Worm (Caenorhabditis elegans) whole organism, L4 larva: ENCODE results near the gene evl-14.

Source experiments
- F26F4.8 ChIP-seq: fragments of 200-800 bp; sonication (Bioruptor generic); conservative IDR thresholded peaks from 2 replicates; pipeline ENCODE4 v1.3.6; 2022; ENCODE audit warnings: missing genetic modification characterization, missing compliant biosample characterization
- F37D6.2 ChIP-seq: sonication (generic microtip); optimal IDR thresholded peaks from 2 replicates; lab custom pipeline; 2016; ENCODE audit warnings: mild to moderate bottlenecking, missing genetic modification characterization, missing compliant biosample characterization
- F49E8.2 ChIP-seq: sonication (generic microtip); optimal IDR thresholded peaks from 2 replicates; lab custom pipeline; 2016; ENCODE audit warnings: missing compliant biosample characterization, mild to moderate bottlenecking, missing genetic modification characterization, borderline replicate concordance
- T20F7.1 ChIP-seq: fragments of 200-800 bp; sonication (Bioruptor generic); optimal IDR thresholded peaks from 2 replicates; lab custom pipeline; 2018; ENCODE audit warnings: mild to moderate bottlenecking, missing genetic modification characterization, missing compliant biosample characterization
- T26A8.4 ChIP-seq: fragments of 200-800 bp; sonication (Bioruptor generic); IDR thresholded peaks from 2 replicates; pipeline ENCODE4 v1.3.6; 2022; ENCODE audit warnings: missing genetic modification characterization, missing compliant biosample characterization
- Y5F2A.4 ChIP-seq: fragments of 200-800 bp; sonication (Bioruptor generic); optimal IDR thresholded peaks from 2 replicates; lab custom pipeline; 2018; ENCODE audit warnings: mild to moderate bottlenecking, missing genetic modification characterization, missing compliant biosample characterization
- Y75B8A.6 ChIP-seq: fragments of 200-800 bp; sonication (Bioruptor generic); IDR thresholded peaks from 2 replicates; pipeline ENCODE4 v1.3.6; 2022; ENCODE audit warnings: missing genetic modification reagents, missing genetic modification characterization, missing compliant biosample characterization
- ZK546.5 ChIP-seq, 2 experiments: sonication (generic microtip); optimal IDR thresholded peaks; 2 replicates each; lab custom pipeline; 2017; ENCODE audit warnings: missing biosample characterization in 2 of 2, missing genetic modification characterization in 2 of 2
- attf-4 ChIP-seq: sonication (generic microtip); optimal IDR thresholded peaks from 3 replicates; lab custom pipeline; 2017; ENCODE audit warnings: missing biosample characterization, missing genetic modification characterization
- ceh-20 ChIP-seq: fragments of 200-800 bp; sonication (Bioruptor generic); IDR thresholded peaks from 2 replicates; pipeline ENCODE4 v1.3.6; 2022; ENCODE audit warnings: missing genetic modification reagents, missing genetic modification characterization, missing compliant biosample characterization
- ceh-28 ChIP-seq: fragments of 150-350 bp; optimal IDR thresholded peaks from 2 replicates; lab custom pipeline; 2014; ENCODE audit warnings: missing biosample characterization, missing genetic modification reagents, missing genetic modification characterization
- cey-2 ChIP-seq: sonication (generic microtip); optimal IDR thresholded peaks from 3 replicates; lab custom pipeline; 2017; ENCODE audit warnings: missing genetic modification characterization, mild to moderate bottlenecking, missing compliant biosample characterization, antibody characterized with exemption, borderline replicate concordance; ENCODE audit not compliant: insufficient read depth
- daf-12 ChIP-seq: fragments of 150-350 bp; optimal IDR thresholded peaks from 2 replicates; lab custom pipeline; 2014; ENCODE audit warnings: missing biosample characterization, missing genetic modification reagents, missing genetic modification characterization
- daf-16 ChIP-seq, 3 experiments: sonication (generic microtip); optimal IDR thresholded peaks; 2 replicates each; lab custom pipeline; 2016 to 2017; ENCODE audit warnings: missing genetic modification characterization in 3 of 3, missing genetic modification reagents in 3 of 3, mild to moderate bottlenecking in 2 of 3, missing compliant biosample characterization in 2 of 3, missing biosample characterization in 1 of 3, moderate library complexity in 1 of 3
- daf-19 ChIP-seq: fragments of 200-800 bp; sonication (Bioruptor generic); conservative IDR thresholded peaks from 2 replicates; pipeline ENCODE4 v1.3.6; 2022; ENCODE audit warnings: missing genetic modification characterization, missing compliant biosample characterization
- dmd-6 ChIP-seq: fragments of 200-800 bp; sonication (Bioruptor generic); IDR thresholded peaks from 2 replicates; pipeline ENCODE4 v1.3.6; 2022; ENCODE audit warnings: missing genetic modification reagents, missing genetic modification characterization, missing compliant biosample characterization
- dpl-1 ChIP-seq: fragments of 150-350 bp; optimal IDR thresholded peaks from 2 replicates; lab custom pipeline; 2014; ENCODE audit warnings: missing biosample characterization, missing genetic modification reagents, missing genetic modification characterization
- duxl-1 ChIP-seq: sonication (generic microtip); optimal IDR thresholded peaks from 2 replicates; lab custom pipeline; 2016; ENCODE audit warnings: mild to moderate bottlenecking, missing genetic modification characterization, moderate library complexity, missing compliant biosample characterization; ENCODE audit not compliant: poor library complexity
- dve-1 ChIP-seq: sonication (generic microtip); optimal IDR thresholded peaks from 2 replicates; lab custom pipeline; 2017; ENCODE audit warnings: antibody characterized with exemption, mild to moderate bottlenecking, missing genetic modification characterization, missing compliant biosample characterization; ENCODE audit not compliant: insufficient read depth
- fkh-10 ChIP-seq: fragments of 150-350 bp; optimal IDR thresholded peaks from 2 replicates; lab custom pipeline; 2014; ENCODE audit warnings: missing biosample characterization, missing genetic modification reagents, missing genetic modification characterization
- fos-1 ChIP-seq: fragments of 150-350 bp; optimal IDR thresholded peaks from 2 replicates; lab custom pipeline; 2014; ENCODE audit warnings: missing biosample characterization, missing genetic modification characterization
- gei-8 ChIP-seq: fragments of 200-800 bp; sonication (Bioruptor generic); optimal IDR thresholded peaks from 2 replicates; lab custom pipeline; 2018; ENCODE audit warnings: mild to moderate bottlenecking, missing genetic modification characterization, missing compliant biosample characterization
- hif-1 ChIP-seq, 2 experiments: sonication (generic microtip); optimal IDR thresholded peaks; 2 replicates each; lab custom pipeline; 2016 to 2017; ENCODE audit warnings: missing compliant biosample characterization in 2 of 2, missing genetic modification characterization in 2 of 2, missing genetic modification reagents in 2 of 2, missing genotype in 2 of 2, mild to moderate bottlenecking in 1 of 2
- hlh-11 ChIP-seq: fragments of 200-800 bp; sonication (Bioruptor generic); optimal IDR thresholded peaks from 2 replicates; lab custom pipeline; 2018; ENCODE audit warnings: mild to moderate bottlenecking, missing genetic modification characterization, missing compliant biosample characterization
- hlh-30 ChIP-seq: sonication (generic microtip); optimal IDR thresholded peaks from 2 replicates; lab custom pipeline; 2017; ENCODE audit warnings: antibody characterized with exemption, mild to moderate bottlenecking, missing genetic modification characterization, missing compliant biosample characterization; ENCODE audit not compliant: insufficient read depth
- lin-13 ChIP-seq: fragments of 150-350 bp; optimal IDR thresholded peaks from 2 replicates; lab custom pipeline; 2014; ENCODE audit warnings: missing biosample characterization, missing genetic modification reagents, missing genetic modification characterization
- lin-38 ChIP-seq: fragments of 200-800 bp; sonication (Bioruptor generic); IDR thresholded peaks from 2 replicates; pipeline ENCODE4 v1.3.6; 2022; ENCODE audit warnings: missing genetic modification reagents, missing genetic modification characterization, missing compliant biosample characterization
- lin-39 ChIP-seq: fragments of 150-350 bp; optimal IDR thresholded peaks from 2 replicates; lab custom pipeline; 2014; ENCODE audit warnings: missing biosample characterization, missing genetic modification reagents, missing genetic modification characterization
- lsy-2 ChIP-seq, 2 experiments: fragments of 150-350 bp in 1 of 2; sonication (generic microtip) in 1 of 2; optimal IDR thresholded peaks; 2 replicates each; lab custom pipeline; 2014 to 2017; ENCODE audit warnings: missing biosample characterization in 2 of 2, missing genetic modification characterization in 2 of 2
- mxl-2 ChIP-seq: fragments of 200-800 bp; sonication (Bioruptor generic); conservative IDR thresholded peaks from 2 replicates; pipeline ENCODE4 v1.3.6; 2022; ENCODE audit warnings: missing genetic modification reagents, missing genetic modification characterization, missing compliant biosample characterization
- mxl-3 ChIP-seq: fragments of 200-800 bp; sonication (Bioruptor generic); optimal IDR thresholded peaks from 2 replicates; lab custom pipeline; 2018; ENCODE audit warnings: mild to moderate bottlenecking, missing genetic modification characterization, missing compliant biosample characterization
- nhr-11 ChIP-seq: fragments of 150-350 bp; optimal IDR thresholded peaks from 2 replicates; lab custom pipeline; 2014; ENCODE audit warnings: missing biosample characterization, missing genetic modification characterization
- nhr-25 ChIP-seq: sonication (generic microtip); optimal IDR thresholded peaks from 2 replicates; lab custom pipeline; 2017; ENCODE audit warnings: missing genetic modification characterization, mild to moderate bottlenecking, missing compliant biosample characterization, antibody characterized with exemption, moderate library complexity, borderline replicate concordance; ENCODE audit not compliant: insufficient read depth
- nhr-28 ChIP-seq: fragments of 150-350 bp; optimal IDR thresholded peaks from 2 replicates; lab custom pipeline; 2014; ENCODE audit warnings: missing biosample characterization, missing genetic modification characterization
- nhr-42 ChIP-seq: fragments of 200-800 bp; sonication (Bioruptor generic); IDR thresholded peaks from 2 replicates; pipeline ENCODE4 v1.3.6; 2022; ENCODE audit warnings: missing genetic modification characterization, missing compliant biosample characterization
- nhr-48 ChIP-seq: sonication (generic microtip); optimal IDR thresholded peaks from 2 replicates; lab custom pipeline; 2016; ENCODE audit warnings: mild to moderate bottlenecking, missing genetic modification characterization, missing compliant biosample characterization
- nhr-6 ChIP-seq: fragments of 150-350 bp; optimal IDR thresholded peaks from 2 replicates; lab custom pipeline; 2014; ENCODE audit warnings: missing biosample characterization, missing genetic modification characterization
- nhr-77 ChIP-seq: fragments of 150-350 bp; optimal IDR thresholded peaks from 2 replicates; lab custom pipeline; 2014; ENCODE audit warnings: missing biosample characterization, missing genetic modification characterization
- pqm-1 ChIP-seq: sonication (generic microtip); optimal IDR thresholded peaks from 2 replicates; lab custom pipeline; 2017; ENCODE audit warnings: missing biosample characterization, missing genetic modification characterization
- saeg-2 ChIP-seq: fragments of 200-800 bp; sonication (Bioruptor generic); IDR thresholded peaks from 2 replicates; pipeline ENCODE4 v1.3.6; 2022; ENCODE audit warnings: missing genetic modification reagents, missing genetic modification characterization, missing compliant biosample characterization
- spr-3 ChIP-seq: fragments of 200-800 bp; sonication (Bioruptor generic); optimal IDR thresholded peaks from 2 replicates; lab custom pipeline; 2018; ENCODE audit warnings: mild to moderate bottlenecking, missing genetic modification characterization, missing compliant biosample characterization
- unc-130 ChIP-seq: sonication (generic microtip); optimal IDR thresholded peaks from 2 replicates; lab custom pipeline; 2016; ENCODE audit warnings: missing genetic modification reagents, missing genetic modification characterization, missing compliant biosample characterization
- unc-39 ChIP-seq: sonication (generic microtip); optimal IDR thresholded peaks from 2 replicates; lab custom pipeline; 2017; ENCODE audit warnings: missing biosample characterization, missing genetic modification characterization
- unc-62 ChIP-seq, 3 experiments: fragments of 150-350 bp in 1 of 3; sonication (generic microtip); optimal IDR thresholded peaks in 2 of 3; peaks in 1 of 3; 1 replicate in 1 of 3; 2 replicates in 2 of 3; lab custom pipeline; 2014 to 2017; ENCODE audit warnings: missing biosample characterization in 3 of 3, missing genetic modification characterization in 3 of 3, missing genetic modification reagents in 3 of 3, missing genotype in 1 of 3
- zfp-2 ChIP-seq: sonication (generic microtip); optimal IDR thresholded peaks from 2 replicates; lab custom pipeline; 2016; ENCODE audit warnings: mild to moderate bottlenecking, missing genetic modification characterization, missing compliant biosample characterization
- zfp-3 ChIP-seq: fragments of 200-800 bp; sonication (Bioruptor generic); conservative IDR thresholded peaks from 2 replicates; pipeline ENCODE4 v1.3.6; 2022; ENCODE audit warnings: missing genetic modification reagents, missing genetic modification characterization, missing compliant biosample characterization
- zip-2 ChIP-seq: fragments of 150-350 bp; optimal IDR thresholded peaks from 2 replicates; lab custom pipeline; 2014; ENCODE audit warnings: missing biosample characterization, missing genetic modification characterization

evl-14 gene

ce11 chrIII:4317065-4317752 lies 4.3 kb upstream of the evl-14 start, which contains the start of gene tag-131:
Gene tag-131 (plus strand): TSS chrIII:4317702.
- TF ChIP-seq fkh-10 (GFP tag; lab: Kevin White, UChicago) = no peak
- no peak for TF ChIP-seq nhr-42 (GFP tag; lab: Robert Waterston, UW)
- TF ChIP-seq saeg-2 = no peak
- TF ChIP-seq attf-4 (tag; lab: Kevin White, UChicago) = no peak
- peak; percentile 27 for TF ChIP-seq hlh-11
- peak; percentile 14 for TF ChIP-seq dpl-1 (GFP tag; lab: Kevin White, UChicago)
- no peak for TF ChIP-seq ceh-28 (tag; lab: Kevin White, UChicago)
- TF ChIP-seq zip-2 = no peak
- no peak for TF ChIP-seq spr-3
- TF ChIP-seq lin-39 (tag; lab: Kevin White, UChicago) = no peak
- peak in 1 of 2 experiments; percentile 83 for TF ChIP-seq unc-62 (GFP tag; optimal IDR thresholded peaks at IDR 0.05 in 1 of 2; lab: Kevin White, UChicago)
- no peak for TF ChIP-seq unc-62 (tag; optimal IDR thresholded peaks at IDR 0.05; lab: Kevin White, UChicago)
- no peak for TF ChIP-seq F26F4.8 (GFP tag; lab: Robert Waterston, UW)
- no peak for TF ChIP-seq cey-2 (tag; lab: Kevin White, UChicago)
- TF ChIP-seq T26A8.4 (GFP tag; lab: Robert Waterston, UW) = 0 out of 2 replicates have a peak, but pooled peaks have one; percentile 40
- peak; percentile 29 for TF ChIP-seq nhr-11 (tag; lab: Kevin White, UChicago)
- no peak for TF ChIP-seq duxl-1 (tag; lab: Kevin White, UChicago)
- peak; percentile 12 for TF ChIP-seq nhr-28 (tag; lab: Kevin White, UChicago)
- no peak for TF ChIP-seq F49E8.2 (tag; lab: Kevin White, UChicago)
- TF ChIP-seq Y5F2A.4 (GFP tag; lab: Kevin White, UChicago) = no peak
- peak in 1 of 2 experiments; percentile 25 for TF ChIP-seq lsy-2 (tag; optimal IDR thresholded peaks at IDR 0.05; lab: Kevin White, UChicago)
- TF ChIP-seq Y75B8A.6 (GFP tag; lab: Robert Waterston, UW) = no peak
- TF ChIP-seq mxl-2 (GFP tag; lab: Robert Waterston, UW) = no peak
- no peak for TF ChIP-seq lin-13 (GFP tag; lab: Kevin White, UChicago)
- peak in 1 of 2 experiments; percentile 5 for TF ChIP-seq daf-16 (GFP tag; optimal IDR thresholded peaks at IDR 0.05; lab: Kevin White, UChicago)
- no peak for TF ChIP-seq daf-16 (tag; optimal IDR thresholded peaks at IDR 0.05; lab: Kevin White, UChicago)
- TF ChIP-seq hlh-30 (tag; lab: Kevin White, UChicago) = no peak
- TF ChIP-seq fos-1 (tag; lab: Kevin White, UChicago) = no peak
- no peak for TF ChIP-seq zfp-2 (tag; lab: Kevin White, UChicago)
- 0 out of 2 replicates have a peak, but pooled peaks have one; percentile 25 for TF ChIP-seq ceh-20 (GFP tag; lab: Robert Waterston, UW)
- TF ChIP-seq F37D6.2 (tag; lab: Kevin White, UChicago) = no peak
- no peak for TF ChIP-seq daf-12 (tag; lab: Kevin White, UChicago)
- no peak for TF ChIP-seq unc-39 (tag; lab: Kevin White, UChicago)
- no peak for TF ChIP-seq dmd-6 (GFP tag; lab: Robert Waterston, UW)
- TF ChIP-seq dve-1 (tag; lab: Kevin White, UChicago) = peak; percentile 25
- no peak for TF ChIP-seq gei-8 (GFP tag; lab: Kevin White, UChicago)

ce11 chrIII:4314502-4314901 lies 1.6 kb upstream of the evl-14 start:
- TF ChIP-seq nhr-77 (tag; lab: Kevin White, UChicago) (no peak), T20F7.1 (GFP tag; lab: Kevin White, UChicago) (peak; percentile 2), nhr-25 (tag; lab: Kevin White, UChicago) (no peak), daf-19 (GFP tag; lab: Robert Waterston, UW) (no peak), lin-38 (GFP tag; lab: Robert Waterston, UW) (no peak), hif-1 (tag; optimal IDR thresholded peaks at IDR 0.05; lab: Kevin White, UChicago) (no peak), fkh-10 (GFP tag; lab: Kevin White, UChicago) (no peak), pqm-1 (tag; lab: Kevin White, UChicago) (peak; percentile 80), nhr-48 (tag; lab: Kevin White, UChicago) (no peak), ZK546.5 (tag; optimal IDR thresholded peaks at IDR 0.05; lab: Kevin White, UChicago) (no peak), unc-130 (GFP tag; lab: Kevin White, UChicago) (no peak), dmd-6 (GFP tag; lab: Robert Waterston, UW) (no peak), dve-1 (tag; lab: Kevin White, UChicago) (peak; percentile 22), attf-4 (tag; lab: Kevin White, UChicago) (no peak), daf-12 (tag; lab: Kevin White, UChicago) (no peak), mxl-3 (no peak), zfp-3 (GFP tag; lab: Robert Waterston, UW) (no peak), nhr-6 (tag; lab: Kevin White, UChicago) (no peak)
